Worm (Caenorhabditis elegans) whole organism, young adult: ENCODE measurements around the gene unc-22.

Source experiments
- C06A6.2 ChIP-seq: fragments of 200-800 bp; sonication (Bioruptor generic); conservative IDR thresholded peaks from 2 replicates; pipeline ENCODE4 v1.3.6; 2022; ENCODE audit warnings: missing genetic modification characterization, missing compliant biosample characterization
- F10E7.11 ChIP-seq: sonication (generic microtip); optimal IDR thresholded peaks from 2 replicates; lab custom pipeline; 2017; ENCODE audit warnings: mild to moderate bottlenecking, missing genetic modification characterization, moderate library complexity, missing compliant biosample characterization
- F49E8.2 ChIP-seq: sonication (generic microtip); optimal IDR thresholded peaks from 3 replicates; lab custom pipeline; 2017; ENCODE audit warnings: missing genetic modification characterization, mild to moderate bottlenecking, missing compliant biosample characterization, antibody characterized with exemption, moderate library complexity; ENCODE audit not compliant: insufficient read depth
- Y53G8AR.9 ChIP-seq: fragments of 200-800 bp; sonication (Bioruptor generic); conservative IDR thresholded peaks from 2 replicates; pipeline ENCODE4 v1.3.6; 2022; ENCODE audit warnings: missing genetic modification reagents, missing genetic modification characterization, missing compliant biosample characterization
- Y95B8A.8 ChIP-seq: fragments of 200-800 bp; sonication (Bioruptor generic); IDR thresholded peaks from 2 replicates; pipeline ENCODE4 v1.3.6; 2022; ENCODE audit warnings: missing genetic modification reagents, missing genetic modification characterization, missing compliant biosample characterization
- akir-1 ChIP-seq: fragments of 200-800 bp; sonication (Bioruptor generic); optimal IDR thresholded peaks from 2 replicates; lab custom pipeline; 2018; ENCODE audit warnings: mild to moderate bottlenecking, missing genetic modification characterization, moderate library complexity, missing compliant biosample characterization
- ama-1 ChIP-seq, 3 experiments: fragments of 150-350 bp in 1 of 3; sonication (generic microtip) in 2 of 3; optimal IDR thresholded peaks; 2 replicates each; lab custom pipeline; 2014 to 2018; ENCODE audit warnings: missing biosample characterization in 2 of 3, missing genetic modification characterization in 2 of 3, missing genetic modification reagents in 2 of 3
- ets-4 ChIP-seq: fragments of 200-800 bp; sonication (Bioruptor generic); optimal IDR thresholded peaks from 2 replicates; lab custom pipeline; 2018; ENCODE audit warnings: mild to moderate bottlenecking, missing genetic modification characterization, missing compliant biosample characterization
- unc-62 ChIP-seq: fragments of 150-350 bp; optimal IDR thresholded peaks from 2 replicates; lab custom pipeline; 2014; ENCODE audit warnings: missing biosample characterization, missing genetic modification reagents, missing genetic modification characterization

DNA sequence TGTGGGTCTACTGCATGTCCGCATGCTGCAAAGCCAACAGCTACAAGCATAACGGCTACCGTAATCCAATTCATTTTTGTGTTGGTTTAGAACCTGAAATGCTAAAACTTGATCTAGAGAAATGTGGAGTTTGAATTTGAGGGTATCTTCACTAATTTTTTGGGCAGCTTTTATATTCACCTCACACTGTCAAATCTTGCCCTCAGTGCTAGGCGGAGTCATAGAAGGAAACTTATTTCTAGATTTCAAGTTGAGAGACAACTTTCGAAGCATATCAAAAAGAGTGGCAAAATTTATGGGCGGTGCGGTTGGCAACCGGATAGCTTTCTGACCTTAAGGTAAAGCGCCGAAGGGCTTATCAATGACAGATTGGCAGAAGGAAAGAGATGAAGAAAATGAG, 4.8 kb upstream of the unc-22 start, which contains the start of gene lips-6:
- TF ChIP-seq unc-62 (GFP tag; lab: Kevin White, UChicago) (no peak), F10E7.11 (no peak), ama-1 (optimal IDR thresholded peaks at IDR 0.05; lab: Kevin White, UChicago) (no peak), ama-1 (GFP tag; optimal IDR thresholded peaks at IDR 0.05; lab: Kevin White, UChicago) (no peak), F49E8.2 (tag; lab: Kevin White, UChicago) (no peak), akir-1 (no peak), C06A6.2 (GFP tag; lab: Robert Waterston, UW) (no peak), ets-4 (GFP tag; lab: Kevin White, UChicago) (no peak), Y95B8A.8 (GFP tag; lab: Robert Waterston, UW) (no peak), Y53G8AR.9 (GFP tag; lab: Robert Waterston, UW) (no peak)
